Fruit fly (Drosophila melanogaster) whole organism, embryonic: ENCODE results near the gene CG33337.

ENCODE experiments used
- Antp ChIP-seq: fragments of 200-800 bp; sonication (Bioruptor generic); optimal IDR thresholded peaks from 3 replicates; lab custom pipeline; 2016; ENCODE audit warnings: missing biosample characterization, missing genetic modification characterization
- Atf-2 ChIP-seq: fragments of 200-800 bp; sonication (Bioruptor generic); optimal IDR thresholded peaks from 2 replicates; lab custom pipeline; 2016; ENCODE audit warnings: missing biosample characterization, missing genetic modification characterization
- C15 ChIP-seq: fragments of 200-800 bp; sonication (Bioruptor generic); IDR thresholded peaks from 3 replicates; pipeline ENCODE4 v1.3.6; 2022; ENCODE audit warnings: missing biosample characterization, missing genetic modification characterization
- CG11093 ChIP-seq: fragments of 200-800 bp; sonication (Bioruptor generic); IDR thresholded peaks from 3 replicates; pipeline ENCODE4 v1.3.6; 2022; ENCODE audit warnings: missing biosample characterization, missing genetic modification characterization
- CG11504 ChIP-seq: fragments of 200-800 bp; sonication (Bioruptor generic); optimal IDR thresholded peaks from 3 replicates; lab custom pipeline; 2019; ENCODE audit warnings: missing biosample characterization, mild to moderate bottlenecking, missing genetic modification characterization, moderate library complexity
- CG11560 ChIP-seq: fragments of 200-800 bp; sonication (Bioruptor generic); IDR thresholded peaks from 3 replicates; pipeline ENCODE4 v1.3.6; 2022; ENCODE audit warnings: missing biosample characterization, missing genetic modification characterization
- CG12071 ChIP-seq: fragments of 200-800 bp; sonication (Bioruptor generic); optimal IDR thresholded peaks from 3 replicates; lab custom pipeline; 2018; ENCODE audit warnings: missing biosample characterization, mild to moderate bottlenecking, missing genetic modification characterization
- CG12236 ChIP-seq: fragments of 200-800 bp; sonication (Bioruptor generic); optimal IDR thresholded peaks from 2 replicates; lab custom pipeline; 2016; ENCODE audit warnings: missing biosample characterization, missing genetic modification characterization
- CG13287 ChIP-seq: fragments of 200-800 bp; sonication (Bioruptor generic); IDR thresholded peaks from 2 replicates; pipeline ENCODE4 v1.3.6; 2022; ENCODE audit warnings: missing biosample characterization, missing genetic modification characterization; ENCODE audit not compliant: partially characterized antibody
- CG13296 ChIP-seq: fragments of 200-800 bp; sonication (Bioruptor generic); optimal IDR thresholded peaks from 3 replicates; lab custom pipeline; 2018; ENCODE audit warnings: missing biosample characterization, mild to moderate bottlenecking, missing genetic modification characterization
- CG15269 ChIP-seq: fragments of 200-800 bp; sonication (Bioruptor generic); optimal IDR thresholded peaks from 2 replicates; lab custom pipeline; 2018; ENCODE audit warnings: missing biosample characterization, mild to moderate bottlenecking, missing genetic modification characterization, moderate library complexity
- CG16779 ChIP-seq: fragments of 200-800 bp; sonication (Bioruptor generic); IDR thresholded peaks from 2 replicates; pipeline ENCODE4 v1.3.6; 2022; ENCODE audit warnings: missing biosample characterization, missing genetic modification characterization
- CG17359 ChIP-seq: fragments of 200-800 bp; sonication (Bioruptor generic); optimal IDR thresholded peaks from 3 replicates; lab custom pipeline; 2018; ENCODE audit warnings: missing biosample characterization, mild to moderate bottlenecking, missing genetic modification characterization, moderate library complexity
- CG18476 ChIP-seq: fragments of 200-800 bp; sonication (Bioruptor generic); optimal IDR thresholded peaks from 2 replicates; lab custom pipeline; 2016; ENCODE audit warnings: missing biosample characterization, mild to moderate bottlenecking, missing genetic modification characterization
- CG18599 ChIP-seq: fragments of 200-800 bp; sonication (Bioruptor generic); optimal IDR thresholded peaks from 3 replicates; lab custom pipeline; 2017; ENCODE audit warnings: missing biosample characterization, missing genetic modification characterization, mild to moderate bottlenecking, moderate library complexity, missing genetic modification reagents
- CG2120 ChIP-seq: fragments of 200-800 bp; sonication (Bioruptor generic); optimal IDR thresholded peaks from 3 replicates; lab custom pipeline; 2016; ENCODE audit warnings: missing biosample characterization, missing genetic modification characterization
- CG7556 ChIP-seq: fragments of 200-800 bp; sonication (Bioruptor generic); optimal IDR thresholded peaks from 2 replicates; lab custom pipeline; 2017; ENCODE audit warnings: missing biosample characterization, mild to moderate bottlenecking, missing genetic modification characterization
- Camta ChIP-seq: fragments of 200-800 bp; sonication (Bioruptor generic); optimal IDR thresholded peaks from 2 replicates; lab custom pipeline; 2016; ENCODE audit warnings: missing biosample characterization, missing genetic modification characterization
- Chrac-16 ChIP-seq: fragments of 200-800 bp; sonication (Bioruptor generic); optimal IDR thresholded peaks from 3 replicates; lab custom pipeline; 2016; ENCODE audit warnings: missing biosample characterization, missing genetic modification characterization
- CoRest ChIP-seq: fragments of 200-800 bp; sonication (Bioruptor generic); optimal IDR thresholded peaks from 3 replicates; lab custom pipeline; 2018; ENCODE audit warnings: missing biosample characterization, mild to moderate bottlenecking, missing genetic modification characterization, moderate library complexity
- Dfd ChIP-seq, 2 experiments: fragments of >200 bp; optimal IDR thresholded peaks; 2 replicates each; lab custom pipeline; 2017; ENCODE audit warnings: missing biosample characterization in 2 of 2, missing genetic modification characterization in 2 of 2
- Fer3 ChIP-seq: fragments of 200-800 bp; sonication (Bioruptor generic); optimal IDR thresholded peaks from 2 replicates; lab custom pipeline; 2018; ENCODE audit warnings: missing biosample characterization, mild to moderate bottlenecking, missing genetic modification characterization, moderate library complexity
- HHEX ChIP-seq: fragments of 200-800 bp; sonication (Bioruptor generic); optimal IDR thresholded peaks from 3 replicates; lab custom pipeline; 2017; ENCODE audit warnings: missing biosample characterization, mild to moderate bottlenecking, missing genetic modification characterization, missing genetic modification reagents
- HLH3B ChIP-seq: fragments of 200-800 bp; sonication (Bioruptor generic); IDR thresholded peaks from 2 replicates; pipeline ENCODE4 v1.3.6; 2022; ENCODE audit warnings: missing biosample characterization, missing genetic modification characterization
- Hmr ChIP-seq: fragments of 200-800 bp; sonication (Bioruptor generic); optimal IDR thresholded peaks from 3 replicates; lab custom pipeline; 2017; ENCODE audit warnings: mild to moderate bottlenecking, missing biosample characterization, missing genetic modification reagents, missing genetic modification characterization
- Hr51 ChIP-seq, 2 experiments: fragments of 200-800 bp; sonication (Bioruptor generic); optimal IDR thresholded peaks; 2 replicates in 1 of 2; 3 replicates in 1 of 2; lab custom pipeline; 2016 to 2018; ENCODE audit warnings: missing biosample characterization in 2 of 2, missing genetic modification characterization in 2 of 2, mild to moderate bottlenecking in 1 of 2, moderate library complexity in 1 of 2
- Meics ChIP-seq: fragments of 200-800 bp; sonication (Bioruptor generic); optimal IDR thresholded peaks from 2 replicates; lab custom pipeline; 2017; ENCODE audit warnings: missing biosample characterization, mild to moderate bottlenecking, missing genetic modification characterization
- Stat92E ChIP-seq, 3 experiments: fragments of >200 bp in 2 of 3; fragments of 200-800 bp in 1 of 3; sonication (Bioruptor generic) in 1 of 3; optimal IDR thresholded peaks; 2 replicates each; lab custom pipeline; 2017 to 2019; ENCODE audit warnings: missing biosample characterization in 3 of 3, missing genetic modification characterization in 3 of 3, mild to moderate bottlenecking in 1 of 3, moderate library complexity in 1 of 3
- caup ChIP-seq: fragments of 200-800 bp; sonication (Bioruptor generic); optimal IDR thresholded peaks from 3 replicates; lab custom pipeline; 2017; ENCODE audit warnings: missing biosample characterization, mild to moderate bottlenecking, missing genetic modification characterization, moderate library complexity; ENCODE audit not compliant: severe bottlenecking
- cwo ChIP-seq: fragments of 200-800 bp; sonication (Bioruptor generic); optimal IDR thresholded peaks from 3 replicates; lab custom pipeline; 2017; ENCODE audit warnings: missing biosample characterization, missing genetic modification characterization, mild to moderate bottlenecking, moderate library complexity, missing genetic modification reagents
- dmrt11E ChIP-seq: fragments of 200-800 bp; sonication (Bioruptor generic); optimal IDR thresholded peaks from 3 replicates; lab custom pipeline; 2018; ENCODE audit warnings: missing biosample characterization, mild to moderate bottlenecking, missing genetic modification characterization, moderate library complexity
- dmrt99B ChIP-seq: fragments of 200-800 bp; sonication (Bioruptor generic); optimal IDR thresholded peaks from 2 replicates; lab custom pipeline; 2018; ENCODE audit warnings: missing biosample characterization, mild to moderate bottlenecking, missing genetic modification characterization, moderate library complexity
- eve ChIP-seq, 2 experiments: fragments of >200 bp; optimal IDR thresholded peaks; 2 replicates each; lab custom pipeline; 2017; ENCODE audit warnings: missing biosample characterization in 2 of 2, missing genetic modification characterization in 2 of 2
- fd96Cb ChIP-seq: fragments of 200-800 bp; sonication (Bioruptor generic); optimal IDR thresholded peaks from 2 replicates; lab custom pipeline; 2018; ENCODE audit warnings: missing biosample characterization, mild to moderate bottlenecking, missing genetic modification characterization, moderate library complexity
- kah ChIP-seq: fragments of 200-800 bp; sonication (Bioruptor generic); optimal IDR thresholded peaks from 2 replicates; lab custom pipeline; 2018; ENCODE audit warnings: missing biosample characterization, mild to moderate bottlenecking, missing genetic modification characterization
- lab ChIP-seq: fragments of 200-800 bp; sonication (Bioruptor generic); optimal IDR thresholded peaks from 3 replicates; lab custom pipeline; 2017; ENCODE audit warnings: missing biosample characterization, missing genetic modification characterization, mild to moderate bottlenecking, moderate library complexity, missing genetic modification reagents
- lov ChIP-seq, 2 experiments: fragments of 200-800 bp in 1 of 2; fragments of >200 bp in 1 of 2; sonication (Bioruptor generic) in 1 of 2; IDR thresholded peaks in 1 of 2; optimal IDR thresholded peaks in 1 of 2; 2 replicates in 1 of 2; 3 replicates in 1 of 2; pipeline versions ENCODE4 v1.3.6 to Lab custom; 2017 to 2022; ENCODE audit warnings: missing biosample characterization in 1 of 2, missing genetic modification characterization in 1 of 2
- phol ChIP-seq: fragments of 200-800 bp; sonication (Bioruptor generic); optimal IDR thresholded peaks from 3 replicates; lab custom pipeline; 2018; ENCODE audit warnings: missing biosample characterization, mild to moderate bottlenecking, missing genetic modification characterization, moderate library complexity
- prd ChIP-seq, 3 experiments: fragments of >200 bp in 2 of 3; fragments of 200-800 bp in 1 of 3; sonication (Bioruptor generic) in 1 of 3; optimal IDR thresholded peaks in 2 of 3; IDR thresholded peaks in 1 of 3; 2 replicates in 2 of 3; 3 replicates in 1 of 3; pipeline versions ENCODE4 v1.3.6 to Lab custom; 2017 to 2022; ENCODE audit warnings: missing biosample characterization in 1 of 3, missing genetic modification characterization in 1 of 3
- repo ChIP-seq: fragments of 200-800 bp; sonication (Bioruptor generic); optimal IDR thresholded peaks from 2 replicates; lab custom pipeline; 2016; ENCODE audit warnings: missing biosample characterization, missing genetic modification characterization
- sd ChIP-seq: fragments of 200-800 bp; sonication (Bioruptor generic); optimal IDR thresholded peaks from 3 replicates; lab custom pipeline; 2018; ENCODE audit warnings: missing biosample characterization, mild to moderate bottlenecking, missing genetic modification characterization, moderate library complexity
- sens ChIP-seq: fragments of 200-800 bp; sonication (Bioruptor generic); peaks from one replicate; lab custom pipeline; 2016; ENCODE audit warnings: missing biosample characterization, missing genetic modification characterization
- seq ChIP-seq: fragments of 200-800 bp; sonication (Bioruptor generic); IDR thresholded peaks from 2 replicates; pipeline ENCODE4 v1.3.6; 2022; ENCODE audit warnings: missing biosample characterization, missing genetic modification characterization
- so ChIP-seq: fragments of 200-800 bp; sonication (Bioruptor generic); IDR thresholded peaks from 3 replicates; pipeline ENCODE4 v1.3.6; 2022; ENCODE audit warnings: missing biosample characterization, missing genetic modification characterization
- stc ChIP-seq: fragments of 200-800 bp; sonication (Bioruptor generic); IDR thresholded peaks from 2 replicates; pipeline ENCODE4 v1.3.6; 2022; ENCODE audit warnings: missing biosample characterization, missing genetic modification characterization
- tup ChIP-seq: fragments of 200-800 bp; sonication (Bioruptor generic); optimal IDR thresholded peaks from 2 replicates; lab custom pipeline; 2016; ENCODE audit warnings: missing biosample characterization, mild to moderate bottlenecking, missing genetic modification characterization, moderate library complexity
- twi ChIP-seq: fragments of 200-800 bp; optimal IDR thresholded peaks from 2 replicates; lab custom pipeline; 2019; ENCODE audit warnings: missing biosample characterization, mild to moderate bottlenecking, missing genetic modification characterization, moderate library complexity
- vvl ChIP-seq: fragments of 200-800 bp; sonication (Bioruptor generic); IDR thresholded peaks from 2 replicates; pipeline ENCODE4 v1.3.6; 2022; ENCODE audit warnings: missing biosample characterization, missing genetic modification characterization

The CG33337 gene

dm6 chr3R:23612121-23612520 lies 19.6 kb upstream of the CG33337 start (continued):
- no peak for TF ChIP-seq CG12236 (GFP tag; lab: Kevin White, UChicago)
- peak; percentile 41 for TF ChIP-seq CG15269
- no peak for TF ChIP-seq fd96Cb (tag; lab: Kevin White, UChicago)
- TF ChIP-seq lab, result peak; percentile 71
- TF ChIP-seq seq, result 0 out of 2 replicates have a peak, but pooled peaks have one; percentile 11
- TF ChIP-seq CG11504 (tag; lab: Kevin White, UChicago), result peak; percentile 55
- peak; percentile 82 for TF ChIP-seq CG18599 (GFP tag; lab: Kevin White, UChicago)
- no peak for TF ChIP-seq Atf-2
- TF ChIP-seq CG7556, result peak; percentile 47
- peak; percentile 57 for TF ChIP-seq Meics (GFP tag; lab: Kevin White, UChicago)
- TF ChIP-seq caup (GFP tag; lab: Kevin White, UChicago), result peak; percentile 11
- peak in 1 of 2 experiments; percentile 44 for TF ChIP-seq Hr51 (GFP tag; optimal IDR thresholded peaks at IDR 0.05; lab: Kevin White, UChicago)
- peak; percentile 15 for TF ChIP-seq HHEX (GFP tag; lab: Kevin White, UChicago)
- TF ChIP-seq CoRest (tag; lab: Kevin White, UChicago), result peak; percentile 30
- TF ChIP-seq vvl (GFP tag; lab: Robert Waterston, UW), result 0 out of 2 replicates have a peak, but pooled peaks have one; percentile 35
- no peak for TF ChIP-seq CG12071 (GFP tag; lab: Kevin White, UChicago)
- TF ChIP-seq repo (GFP tag; lab: Kevin White, UChicago), result no peak
- no peak for TF ChIP-seq kah
- no peak for TF ChIP-seq CG16779 (GFP tag; lab: Robert Waterston, UW)
- no peak for TF ChIP-seq CG13287 (GFP tag; lab: Robert Waterston, UW)
- TF ChIP-seq Antp (GFP tag; lab: Kevin White, UChicago), result no peak
- peak; percentile 13 for TF ChIP-seq CG17359 (tag; lab: Kevin White, UChicago)
- TF ChIP-seq phol (tag; lab: Kevin White, UChicago), result no peak
- TF ChIP-seq CG13296, result peak; percentile 24
- no peak for TF ChIP-seq lov (optimal IDR thresholded peaks at IDR 0.05; lab: Kevin White, UChicago)
- no peak for TF ChIP-seq lov (GFP tag; IDR thresholded peaks at IDR 0.05; lab: Robert Waterston, UW)
- TF ChIP-seq Chrac-16 (GFP tag; lab: Kevin White, UChicago), result peak; percentile 5
- TF ChIP-seq sd (tag; lab: Kevin White, UChicago), result no peak
- TF ChIP-seq CG11093 (GFP tag; lab: Robert Waterston, UW), result no peak
- no peak for TF ChIP-seq CG18476
- peak; percentile 28 for TF ChIP-seq cwo (GFP tag; lab: Kevin White, UChicago)
- no peak for TF ChIP-seq C15 (GFP tag; lab: Robert Waterston, UW)
- 0 out of 3 replicates have a peak, but pooled peaks have one; percentile 31 for TF ChIP-seq CG11560
- peak; percentile 56 for TF ChIP-seq CG2120 (GFP tag; lab: Kevin White, UChicago)
- no peak for TF ChIP-seq eve (GFP tag; optimal IDR thresholded peaks at IDR 0.05; lab: Kevin White, UChicago)
- no peak for TF ChIP-seq Camta (GFP tag; lab: Kevin White, UChicago)
- no peak for TF ChIP-seq tup (GFP tag; lab: Kevin White, UChicago)
- TF ChIP-seq dmrt99B, result peak; percentile 56
- TF ChIP-seq Hmr (GFP tag; lab: Kevin White, UChicago), result peak; percentile 52
- TF ChIP-seq prd (optimal IDR thresholded peaks at IDR 0.05; lab: Kevin White, UChicago), result no peak
- peak; percentile 53; the same call in 1 of the 3 replicates for TF ChIP-seq prd (GFP tag; IDR thresholded peaks at IDR 0.05; lab: Robert Waterston, UW)
- TF ChIP-seq HLH3B, result peak; percentile 35; the same call in 1 of the 2 replicates
- peak; percentile 54 for TF ChIP-seq sens
- peak; percentile 32 for TF ChIP-seq Fer3 (tag; lab: Kevin White, UChicago)
- TF ChIP-seq so, result 0 out of 3 replicates have a peak, but pooled peaks have one; percentile 9
- TF ChIP-seq dmrt11E (tag; lab: Kevin White, UChicago), result no peak
- no peak for TF ChIP-seq Dfd (GFP tag; optimal IDR thresholded peaks at IDR 0.05; lab: Kevin White, UChicago)
- no peak for TF ChIP-seq Stat92E (GFP tag; optimal IDR thresholded peaks at IDR 0.05; lab: Kevin White, UChicago)
- TF ChIP-seq stc (GFP tag; lab: Robert Waterston, UW), result 0 out of 2 replicates have a peak, but pooled peaks have one; percentile 29
- TF ChIP-seq twi (tag; lab: Kevin White, UChicago), result no peak
